Fruit fly (Drosophila melanogaster) whole organism: ENCODE data around the gene eIF3d1.

Source experiments
- CG8478 ChIP-seq: fragments of >200 bp; optimal IDR thresholded peaks from 2 replicates; lab custom pipeline; 2018; ENCODE audit warnings: inconsistent platforms
- EcR ChIP-seq, 2 experiments: fragments of >200 bp; optimal IDR thresholded peaks; 2 replicates each; lab custom pipeline; 2017; ENCODE audit warnings: missing biosample characterization in 2 of 2, missing genetic modification characterization in 2 of 2, missing genetic modification reagents in 2 of 2
- pan ChIP-seq: fragments of >200 bp; optimal IDR thresholded peaks from 2 replicates; lab custom pipeline; 2017

DNA sequence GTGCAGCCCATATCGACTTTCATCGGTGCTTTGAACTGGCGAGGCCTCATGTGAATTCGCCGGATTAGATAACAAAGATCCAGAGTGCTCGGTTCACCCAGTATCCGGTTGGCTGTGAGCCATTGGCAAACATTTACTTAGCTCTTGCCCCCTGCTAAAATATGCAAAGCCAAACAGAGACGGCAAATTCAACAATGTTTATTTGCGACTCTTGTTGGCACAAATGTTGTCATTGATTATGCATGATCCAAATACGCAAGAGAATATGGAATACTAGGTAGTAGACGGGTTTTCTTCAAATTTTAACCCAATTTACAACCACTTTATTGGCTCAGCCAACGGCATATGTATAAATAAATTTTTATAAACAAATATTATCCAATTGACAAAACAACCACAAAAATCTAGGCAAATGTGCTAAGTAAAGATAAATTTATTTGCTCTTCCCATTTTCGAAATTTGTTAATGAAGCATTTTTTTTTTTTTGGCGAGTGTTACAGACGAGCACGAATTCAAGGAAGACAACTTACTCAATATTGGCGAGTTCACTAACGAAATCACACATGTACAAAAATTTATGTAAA, 27.2 kb upstream of the eIF3d1 start:
- TF ChIP-seq pan (lab: Kevin White, UChicago) (no peak), CG8478 (lab: Kevin White, UChicago) (no peak), EcR (GFP tag; optimal IDR thresholded peaks at IDR 0.05; lab: Kevin White, UChicago) (no peak)
